Fruit fly (Drosophila melanogaster): ENCODE measurements around the gene CG16700.

CG16700 gene

DNA sequence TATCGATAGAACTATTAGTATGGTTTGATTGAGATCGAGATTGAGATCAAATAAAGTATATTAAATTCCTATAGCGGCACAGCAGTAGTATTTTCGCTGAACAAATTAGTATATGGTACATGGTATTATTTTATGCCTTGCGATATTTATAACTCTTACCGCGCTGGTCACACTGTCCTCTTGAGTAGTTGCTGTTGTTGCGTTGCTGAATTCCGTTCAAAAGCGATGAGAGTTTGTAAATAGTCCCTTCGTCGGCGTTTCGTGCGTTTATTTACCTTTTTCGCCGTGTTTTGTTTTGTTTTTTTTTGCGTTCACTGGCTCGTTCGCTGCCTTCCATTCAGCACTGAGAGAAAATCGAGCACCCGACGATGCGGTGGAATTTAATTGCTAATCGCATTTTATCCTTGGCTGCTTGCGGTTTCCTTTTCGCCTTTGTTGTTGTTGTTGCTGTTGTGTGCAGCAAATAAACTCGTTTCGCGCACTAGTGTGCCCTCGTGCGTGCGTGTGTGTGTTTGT, 15.8 kb downstream of the CG16700 start, which contains the start of gene CG5004 (continued):
- no peak for TF ChIP-seq tin (GFP tag; optimal IDR thresholded peaks at IDR 0.05)
- no peak for TF ChIP-seq CG9437 (GFP tag; optimal IDR thresholded peaks at IDR 0.05)
- peak; percentile 77 for TF ChIP-seq gfzf (GFP tag; optimal IDR thresholded peaks at IDR 0.05)
- TF ChIP-seq HmgZ (tag; optimal IDR thresholded peaks at IDR 0.05): peak; percentile 45
- TF ChIP-seq HHEX (GFP tag; optimal IDR thresholded peaks at IDR 0.05): peak; percentile 9
- TF ChIP-seq Bgb (GFP tag; IDR thresholded peaks at IDR 0.05; ENCODE audit: partially characterized antibody): peak; percentile 63; the same call in 1 of the 2 replicates
- peak; percentile 55 for TF ChIP-seq CG16813 (GFP tag; IDR thresholded peaks at IDR 0.05; ENCODE audit: partially characterized antibody)
- peak; percentile 39 for TF ChIP-seq ftz-f1 (GFP tag; optimal IDR thresholded peaks at IDR 0.05)
- TF ChIP-seq pho (GFP tag; optimal IDR thresholded peaks at IDR 0.05): no peak
- TF ChIP-seq CG6791 (GFP tag; IDR thresholded peaks at IDR 0.05; ENCODE audit: partially characterized antibody): 0 out of 3 replicates have a peak, but pooled peaks have one; percentile 8
- TF ChIP-seq CG15479 (GFP tag; optimal IDR thresholded peaks at IDR 0.05): peak; percentile 40
- peak; percentile 17 for TF ChIP-seq YL-1 (GFP tag; optimal IDR thresholded peaks at IDR 0.05)
- TF ChIP-seq Dref (GFP tag; IDR thresholded peaks at IDR 0.05): peak; percentile 61
- TF ChIP-seq CTCF (GFP tag; optimal IDR thresholded peaks at IDR 0.05): no peak
- peak; percentile 29 for TF ChIP-seq nom (GFP tag; optimal IDR thresholded peaks at IDR 0.05)
- TF ChIP-seq MESR4 (GFP tag; optimal IDR thresholded peaks at IDR 0.05): peak; percentile 23
- peak; percentile 54 for TF ChIP-seq Sry-δ (GFP tag; optimal IDR thresholded peaks at IDR 0.05)
- 0 out of 3 replicates have a peak, but pooled peaks have one; percentile 33 for TF ChIP-seq Doc3 (GFP tag; IDR thresholded peaks at IDR 0.05; ENCODE audit: partially characterized antibody)
- no peak for TF ChIP-seq CG2875 (GFP tag; optimal IDR thresholded peaks at IDR 0.05)
- TF ChIP-seq CG42726 (GFP tag; IDR thresholded peaks at IDR 0.05; ENCODE audit: partially characterized antibody): 0 out of 2 replicates have a peak, but pooled peaks have one; percentile 41
- peak; percentile 74 for TF ChIP-seq nerfin-1 (tag; optimal IDR thresholded peaks at IDR 0.05)
- peak; percentile 75 for TF ChIP-seq sens (GFP tag)
- 0 out of 2 replicates have a peak, but pooled peaks have one; percentile 8 for TF ChIP-seq Rfx (GFP tag; IDR thresholded peaks at IDR 0.05)
- TF ChIP-seq pzg (GFP tag; optimal IDR thresholded peaks at IDR 0.05): peak; percentile 74
- peak; percentile 5 for TF ChIP-seq sqz (GFP tag; optimal IDR thresholded peaks at IDR 0.05)
- TF ChIP-seq CG33557 (GFP tag; optimal IDR thresholded peaks at IDR 0.05): peak; percentile 2
- peak; percentile 2 for TF ChIP-seq CG2116 (GFP tag; optimal IDR thresholded peaks at IDR 0.05)
- TF ChIP-seq danr (GFP tag; IDR thresholded peaks at IDR 0.05): no peak
- no peak for TF ChIP-seq CG8281 (tag; optimal IDR thresholded peaks at IDR 0.05)
- peak; percentile 39; the same call in 1 of the 2 replicates for TF ChIP-seq stc (GFP tag; IDR thresholded peaks at IDR 0.05)

- TF ChIP-seq CG11504 (tag; optimal IDR thresholded peaks at IDR 0.05) (peak; percentile 11), CG6175 (GFP tag; IDR thresholded peaks at IDR 0.05) (no peak), Hr78 (GFP tag; optimal IDR thresholded peaks at IDR 0.05) (no peak), zf30C (GFP tag; optimal IDR thresholded peaks at IDR 0.05) (peak; percentile 22), chm (GFP tag; IDR thresholded peaks at IDR 0.05) (no peak), CG18262 (tag; optimal IDR thresholded peaks at IDR 0.05) (peak; percentile 10), CG15269 (tag; optimal IDR thresholded peaks at IDR 0.05) (peak; percentile 28), CG34224 (GFP tag; IDR thresholded peaks at IDR 0.05; ENCODE audit: partially characterized antibody) (no peak), phol (tag; optimal IDR thresholded peaks at IDR 0.05) (peak; percentile 11), CG10979 (tag; optimal IDR thresholded peaks at IDR 0.05) (peak; percentile 1), Ssrp (tag; optimal IDR thresholded peaks at IDR 0.05) (peak; percentile 12), Hr51 (GFP tag; optimal IDR thresholded peaks at IDR 0.05) (peak in 1 of 2 experiments; percentile 11), CG17359 (tag; optimal IDR thresholded peaks at IDR 0.05) (peak; percentile 5), CG7271 (tag; optimal IDR thresholded peaks at IDR 0.05) (no peak), grau (tag; optimal IDR thresholded peaks at IDR 0.05) (peak; percentile 21), gem (tag; optimal IDR thresholded peaks at IDR 0.05) (peak; percentile 43), Med (GFP tag) (peak; percentile 56), unpg (GFP tag; optimal IDR thresholded peaks at IDR 0.05) (peak; percentile 6), Xrp1 (GFP tag; IDR thresholded peaks at IDR 0.05) (0 out of 2 replicates have a peak, but pooled peaks have one; percentile 17)
These were observed 16.3 kb downstream of the CG16700 start for dm6 chrX:17108000-17108399.
